Worm (Caenorhabditis elegans) whole organism, L4 larva: Measurements from ENCODE around the gene F13B6.1.

Source experiments
- D1046.2 ChIP-seq: fragments of 200-800 bp; sonication (Bioruptor generic); IDR thresholded peaks from 2 replicates; pipeline ENCODE4 v1.3.6; 2022; ENCODE audit warnings: missing genetic modification characterization, missing compliant biosample characterization
- F10B5.3 ChIP-seq: sonication (generic microtip); optimal IDR thresholded peaks from 2 replicates; lab custom pipeline; 2016; ENCODE audit warnings: mild to moderate bottlenecking, missing genetic modification characterization, missing compliant biosample characterization
- F26F4.8 ChIP-seq: fragments of 200-800 bp; sonication (Bioruptor generic); conservative IDR thresholded peaks from 2 replicates; pipeline ENCODE4 v1.3.6; 2022; ENCODE audit warnings: missing genetic modification characterization, missing compliant biosample characterization
- F37D6.2 ChIP-seq: sonication (generic microtip); optimal IDR thresholded peaks from 2 replicates; lab custom pipeline; 2016; ENCODE audit warnings: mild to moderate bottlenecking, missing genetic modification characterization, missing compliant biosample characterization
- F49E8.2 ChIP-seq: sonication (generic microtip); optimal IDR thresholded peaks from 2 replicates; lab custom pipeline; 2016; ENCODE audit warnings: missing compliant biosample characterization, mild to moderate bottlenecking, missing genetic modification characterization, borderline replicate concordance
- Y105C5A.15 ChIP-seq: fragments of 200-800 bp; sonication (Bioruptor generic); IDR thresholded peaks from 2 replicates; pipeline ENCODE4 v1.3.6; 2022; ENCODE audit warnings: missing genetic modification characterization, missing compliant biosample characterization
- Y48G9A.11 ChIP-seq: fragments of 200-800 bp; sonication (Bioruptor generic); IDR thresholded peaks from 2 replicates; pipeline ENCODE4 v1.3.6; 2022; ENCODE audit warnings: missing genetic modification reagents, missing genetic modification characterization, missing compliant biosample characterization
- ZK337.2 ChIP-seq: fragments of 200-800 bp; sonication (Bioruptor generic); IDR thresholded peaks from 2 replicates; pipeline ENCODE4 v1.3.6; 2022; ENCODE audit warnings: missing genetic modification reagents, missing genetic modification characterization, missing compliant biosample characterization
- aha-1 ChIP-seq: fragments of 150-350 bp; peaks from one replicate; lab custom pipeline; 2014; ENCODE audit warnings: missing biosample characterization, missing genetic modification characterization
- ama-1 ChIP-seq: fragments of 150-350 bp; optimal IDR thresholded peaks from 2 replicates; lab custom pipeline; 2014; ENCODE audit warnings: inconsistent platforms, mixed read lengths
- arid-1 ChIP-seq: fragments of 200-800 bp; sonication (Bioruptor generic); conservative IDR thresholded peaks from 2 replicates; pipeline ENCODE4 v1.3.6; 2022; ENCODE audit warnings: missing genetic modification reagents, missing genetic modification characterization, missing compliant biosample characterization
- ceh-62 ChIP-seq: sonication (generic microtip); optimal IDR thresholded peaks from 2 replicates; lab custom pipeline; 2017; ENCODE audit warnings: missing biosample characterization, missing genetic modification characterization
- ces-1 ChIP-seq: fragments of 150-350 bp; sonication (generic microtip); optimal IDR thresholded peaks from 4 replicates; lab custom pipeline; 2014; ENCODE audit warnings: missing biosample characterization, missing genetic modification reagents, missing genetic modification characterization
- daf-19 ChIP-seq: fragments of 200-800 bp; sonication (Bioruptor generic); conservative IDR thresholded peaks from 2 replicates; pipeline ENCODE4 v1.3.6; 2022; ENCODE audit warnings: missing genetic modification characterization, missing compliant biosample characterization
- dmd-6 ChIP-seq: fragments of 200-800 bp; sonication (Bioruptor generic); IDR thresholded peaks from 2 replicates; pipeline ENCODE4 v1.3.6; 2022; ENCODE audit warnings: missing genetic modification reagents, missing genetic modification characterization, missing compliant biosample characterization
- dpl-1 ChIP-seq: fragments of 150-350 bp; optimal IDR thresholded peaks from 2 replicates; lab custom pipeline; 2014; ENCODE audit warnings: missing biosample characterization, missing genetic modification reagents, missing genetic modification characterization
- dve-1 ChIP-seq: sonication (generic microtip); optimal IDR thresholded peaks from 2 replicates; lab custom pipeline; 2017; ENCODE audit warnings: antibody characterized with exemption, mild to moderate bottlenecking, missing genetic modification characterization, missing compliant biosample characterization; ENCODE audit not compliant: insufficient read depth
- egl-43 ChIP-seq: fragments of 200-800 bp; sonication (Bioruptor generic); IDR thresholded peaks from 2 replicates; pipeline ENCODE4 v1.3.6; 2022; ENCODE audit warnings: missing genetic modification reagents, missing genetic modification characterization, missing compliant biosample characterization
- fkh-10 ChIP-seq: fragments of 150-350 bp; optimal IDR thresholded peaks from 2 replicates; lab custom pipeline; 2014; ENCODE audit warnings: missing biosample characterization, missing genetic modification reagents, missing genetic modification characterization
- fos-1 ChIP-seq: fragments of 150-350 bp; optimal IDR thresholded peaks from 2 replicates; lab custom pipeline; 2014; ENCODE audit warnings: missing biosample characterization, missing genetic modification characterization
- gei-8 ChIP-seq: fragments of 200-800 bp; sonication (Bioruptor generic); optimal IDR thresholded peaks from 2 replicates; lab custom pipeline; 2018; ENCODE audit warnings: mild to moderate bottlenecking, missing genetic modification characterization, missing compliant biosample characterization
- hif-1 ChIP-seq, 2 experiments: sonication (generic microtip); optimal IDR thresholded peaks; 2 replicates each; lab custom pipeline; 2016 to 2017; ENCODE audit warnings: missing compliant biosample characterization in 2 of 2, missing genetic modification characterization in 2 of 2, missing genetic modification reagents in 2 of 2, missing genotype in 2 of 2, mild to moderate bottlenecking in 1 of 2
- lim-7 ChIP-seq: fragments of 200-800 bp; sonication (Bioruptor generic); IDR thresholded peaks from 2 replicates; pipeline ENCODE4 v1.3.6; 2022; ENCODE audit warnings: missing genetic modification characterization, missing compliant biosample characterization
- lin-13 ChIP-seq: fragments of 150-350 bp; optimal IDR thresholded peaks from 2 replicates; lab custom pipeline; 2014; ENCODE audit warnings: missing biosample characterization, missing genetic modification reagents, missing genetic modification characterization
- lin-29 ChIP-seq: fragments of 200-800 bp; sonication (Bioruptor generic); IDR thresholded peaks from 2 replicates; pipeline ENCODE4 v1.3.6; 2022; ENCODE audit warnings: missing genetic modification reagents, missing genetic modification characterization, missing compliant biosample characterization
- lin-38 ChIP-seq: fragments of 200-800 bp; sonication (Bioruptor generic); IDR thresholded peaks from 2 replicates; pipeline ENCODE4 v1.3.6; 2022; ENCODE audit warnings: missing genetic modification reagents, missing genetic modification characterization, missing compliant biosample characterization
- lin-39 ChIP-seq: fragments of 150-350 bp; optimal IDR thresholded peaks from 2 replicates; lab custom pipeline; 2014; ENCODE audit warnings: missing biosample characterization, missing genetic modification reagents, missing genetic modification characterization
- mep-1 ChIP-seq: fragments of 150-350 bp; sonication (generic microtip); optimal IDR thresholded peaks from 3 replicates; lab custom pipeline; 2014; ENCODE audit warnings: missing biosample characterization, missing genetic modification characterization
- mes-2 ChIP-seq: sonication (generic microtip); optimal IDR thresholded peaks from 2 replicates; lab custom pipeline; 2016; ENCODE audit warnings: missing genotype, mild to moderate bottlenecking, missing genetic modification characterization, missing compliant biosample characterization; ENCODE audit not compliant: poor library complexity, severe bottlenecking
- mxl-3 ChIP-seq: fragments of 200-800 bp; sonication (Bioruptor generic); optimal IDR thresholded peaks from 2 replicates; lab custom pipeline; 2018; ENCODE audit warnings: mild to moderate bottlenecking, missing genetic modification characterization, missing compliant biosample characterization
- nhr-11 ChIP-seq: fragments of 150-350 bp; optimal IDR thresholded peaks from 2 replicates; lab custom pipeline; 2014; ENCODE audit warnings: missing biosample characterization, missing genetic modification characterization
- nhr-111 ChIP-seq: fragments of 200-800 bp; sonication (Bioruptor generic); optimal IDR thresholded peaks from 2 replicates; lab custom pipeline; 2018; ENCODE audit warnings: mild to moderate bottlenecking, missing genetic modification characterization, missing compliant biosample characterization
- nhr-237 ChIP-seq: sonication (generic microtip); optimal IDR thresholded peaks from 2 replicates; lab custom pipeline; 2017; ENCODE audit warnings: missing biosample characterization, missing genetic modification characterization
- nhr-76 ChIP-seq: fragments of 150-350 bp; optimal IDR thresholded peaks from 2 replicates; lab custom pipeline; 2014; ENCODE audit warnings: missing biosample characterization, missing genetic modification characterization
- nhr-77 ChIP-seq: fragments of 150-350 bp; optimal IDR thresholded peaks from 2 replicates; lab custom pipeline; 2014; ENCODE audit warnings: missing biosample characterization, missing genetic modification characterization
- php-3 ChIP-seq: fragments of 200-800 bp; sonication (Bioruptor generic); IDR thresholded peaks from 2 replicates; pipeline ENCODE4 v1.3.6; 2022; ENCODE audit warnings: missing genetic modification reagents, missing genetic modification characterization, missing compliant biosample characterization
- pqm-1 ChIP-seq: sonication (generic microtip); optimal IDR thresholded peaks from 2 replicates; lab custom pipeline; 2017; ENCODE audit warnings: missing biosample characterization, missing genetic modification characterization
- sdz-12 ChIP-seq: fragments of 200-800 bp; sonication (Bioruptor generic); optimal IDR thresholded peaks from 2 replicates; lab custom pipeline; 2018; ENCODE audit warnings: mild to moderate bottlenecking, missing genetic modification characterization, missing compliant biosample characterization
- skn-1 ChIP-seq: fragments of 150-350 bp; optimal IDR thresholded peaks from 2 replicates; lab custom pipeline; 2014; ENCODE audit warnings: missing biosample characterization, missing genetic modification characterization
- snpc-1.2 ChIP-seq: fragments of 200-800 bp; sonication (Bioruptor generic); IDR thresholded peaks from 2 replicates; pipeline ENCODE4 v1.3.6; 2022; ENCODE audit warnings: missing genetic modification reagents, missing genetic modification characterization, missing compliant biosample characterization
- snpc-4 ChIP-seq: fragments of 150-350 bp; optimal IDR thresholded peaks from 2 replicates; lab custom pipeline; 2014; ENCODE audit warnings: missing biosample characterization, missing genetic modification characterization
- spr-3 ChIP-seq: fragments of 200-800 bp; sonication (Bioruptor generic); optimal IDR thresholded peaks from 2 replicates; lab custom pipeline; 2018; ENCODE audit warnings: mild to moderate bottlenecking, missing genetic modification characterization, missing compliant biosample characterization
- unc-130 ChIP-seq: sonication (generic microtip); optimal IDR thresholded peaks from 2 replicates; lab custom pipeline; 2016; ENCODE audit warnings: missing genetic modification reagents, missing genetic modification characterization, missing compliant biosample characterization
- zip-2 ChIP-seq: fragments of 150-350 bp; optimal IDR thresholded peaks from 2 replicates; lab custom pipeline; 2014; ENCODE audit warnings: missing biosample characterization, missing genetic modification characterization
- ztf-7 ChIP-seq: fragments of 150-350 bp; optimal IDR thresholded peaks from 2 replicates; lab custom pipeline; 2014; ENCODE audit warnings: missing biosample characterization, missing genetic modification characterization

F13B6.1 gene

ce11 chrIV:7478134-7478533, 21.8 kb downstream of the F13B6.1 start, which contains the start of gene rod-1:
TSS of gene rod-1 (plus strand) at chrIV:7478452.
- TF ChIP-seq aha-1 (tag; lab: Kevin White, UChicago) (peak; percentile 57), fkh-10 (GFP tag; lab: Kevin White, UChicago) (peak; percentile 12), lin-29 (GFP tag; lab: Robert Waterston, UW) (no peak), dpl-1 (GFP tag; lab: Kevin White, UChicago) (peak; percentile 69)

DNA sequence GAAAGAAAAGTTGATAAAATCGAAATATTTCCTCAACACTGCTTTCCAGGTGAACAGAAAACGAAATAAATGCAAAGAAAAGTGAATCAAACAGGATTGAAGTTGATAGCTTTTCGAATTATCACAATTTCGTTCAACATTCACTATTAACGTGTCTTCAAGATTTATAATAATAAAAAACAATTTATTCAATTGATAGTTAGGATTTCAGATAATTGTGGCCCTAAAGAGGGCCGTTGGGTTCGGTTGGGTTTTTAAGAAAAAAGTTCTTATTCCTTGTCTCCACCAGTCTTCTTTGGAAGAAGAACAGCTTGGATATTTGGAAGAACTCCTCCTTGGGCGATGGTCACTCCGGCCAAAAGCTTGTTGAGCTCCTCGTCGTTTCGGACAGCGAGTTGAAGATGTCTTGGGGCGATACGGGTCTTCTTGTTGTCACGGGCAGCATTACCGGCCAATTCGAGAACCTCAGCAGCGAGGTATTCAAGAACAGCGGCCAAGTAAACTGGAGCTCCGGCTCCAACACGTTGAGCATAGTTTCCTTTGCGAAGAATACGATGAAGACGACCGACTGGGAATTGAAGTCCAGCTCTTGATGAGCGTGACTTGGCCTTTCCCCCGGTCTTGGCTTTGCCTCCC, 29.4 kb downstream of the F13B6.1 start:
- TF ChIP-seq Y105C5A.15 (GFP tag; lab: Robert Waterston, UW), result peak; percentile 32; the same call in 1 of the 2 replicates
- TF ChIP-seq F26F4.8 (GFP tag; lab: Robert Waterston, UW), result peak; percentile 64; the same call in 1 of the 2 replicates
- TF ChIP-seq lim-7 (GFP tag; lab: Robert Waterston, UW), result peak; percentile 23; the same call in 1 of the 2 replicates
- TF ChIP-seq F49E8.2 (tag; lab: Kevin White, UChicago), result peak; percentile 14
- TF ChIP-seq egl-43 (GFP tag; lab: Robert Waterston, UW), result peak; percentile 60; the same call in 1 of the 2 replicates
- 0 out of 2 replicates have a peak, but pooled peaks have one; percentile 8 for TF ChIP-seq D1046.2 (GFP tag; lab: Robert Waterston, UW)

DNA sequence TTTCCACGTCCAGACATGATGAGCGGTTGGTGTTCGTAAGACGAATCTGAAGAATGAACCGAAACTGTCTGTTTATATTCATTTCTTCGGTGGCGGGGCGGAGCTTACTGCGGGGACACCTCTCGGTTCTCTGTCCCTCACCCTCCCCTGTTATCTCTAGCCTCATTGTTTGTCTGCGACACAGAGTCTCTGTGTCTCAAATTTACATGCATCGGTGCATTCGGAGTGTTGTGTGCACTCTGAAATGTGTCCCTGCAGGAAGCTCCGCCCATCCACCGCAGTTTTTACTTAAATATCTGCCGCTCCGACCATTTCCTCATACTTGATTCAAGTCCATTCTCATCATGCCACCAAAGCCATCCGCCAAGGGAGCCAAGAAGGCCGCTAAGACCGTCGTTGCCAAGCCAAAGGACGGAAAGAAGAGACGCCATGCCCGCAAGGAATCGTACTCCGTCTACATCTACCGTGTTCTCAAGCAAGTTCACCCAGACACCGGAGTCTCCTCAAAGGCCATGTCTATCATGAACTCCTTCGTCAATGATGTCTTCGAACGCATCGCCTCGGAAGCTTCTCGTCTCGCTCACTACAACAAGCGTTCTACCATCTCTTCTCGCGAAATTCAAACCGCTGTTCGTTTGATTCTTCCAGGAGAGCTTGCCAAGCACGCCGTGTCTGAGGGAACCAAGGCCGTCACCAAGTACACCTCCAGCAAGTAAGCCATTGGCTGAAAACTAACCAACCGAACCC, 30.0 kb downstream of the F13B6.1 start, which contains the start of the genes his-61 and his-62:
Gene his-61 (minus strand): TSS at position 17 of the 747 bp plus-strand sequence.
Gene his-62 (plus strand): TSS at position 345 of the 747 bp plus-strand sequence.
- TF ChIP-seq fos-1 (no peak), lin-38 (GFP tag; lab: Robert Waterston, UW) (peak; percentile 76), mes-2 (peak; percentile 83), zip-2 (tag; lab: Kevin White, UChicago) (no peak), mep-1 (tag; lab: Kevin White, UChicago) (peak; percentile 90), ces-1 (GFP tag; lab: Kevin White, UChicago) (no peak), snpc-1.2 (GFP tag; lab: Robert Waterston, UW) (peak; percentile 68), F10B5.3 (tag; lab: Kevin White, UChicago) (peak; percentile 72), unc-130 (no peak), nhr-111 (GFP tag; lab: Kevin White, UChicago) (no peak), mxl-3 (no peak), nhr-237 (tag; lab: Kevin White, UChicago) (no peak), nhr-76 (tag; lab: Kevin White, UChicago) (no peak), pqm-1 (tag; lab: Kevin White, UChicago) (peak; percentile 30), ama-1 (lab: Kevin White, UChicago) (no peak), spr-3 (GFP tag; lab: Kevin White, UChicago) (no peak), php-3 (GFP tag; lab: Robert Waterston, UW) (0 out of 2 replicates have a peak, but pooled peaks have one; percentile 25), ztf-7 (tag; lab: Kevin White, UChicago) (no peak), Y48G9A.11 (GFP tag; lab: Robert Waterston, UW) (no peak), sdz-12 (GFP tag; lab: Kevin White, UChicago) (no peak), dmd-6 (GFP tag; lab: Robert Waterston, UW) (peak; percentile 79), nhr-11 (tag; lab: Kevin White, UChicago) (no peak), lin-39 (no peak), daf-19 (GFP tag; lab: Robert Waterston, UW) (no peak), arid-1 (GFP tag; lab: Robert Waterston, UW) (peak; percentile 4; the same call in 1 of the 2 replicates), ZK337.2 (no peak), ceh-62 (tag; lab: Kevin White, UChicago) (no peak), gei-8 (no peak), skn-1 (tag; lab: Kevin White, UChicago) (no peak), lin-13 (GFP tag; lab: Kevin White, UChicago) (peak; percentile 36), snpc-4 (no peak), F37D6.2 (tag; lab: Kevin White, UChicago) (no peak), hif-1 (tag; optimal IDR thresholded peaks at IDR 0.05; lab: Kevin White, UChicago) (peak in 1 of 2 experiments; percentile 22), F26F4.8 (GFP tag; lab: Robert Waterston, UW) (no peak; the same call in 1 of the 2 replicates), dve-1 (peak; percentile 98), lim-7 (GFP tag; lab: Robert Waterston, UW) (peak; percentile 64), nhr-77 (tag; lab: Kevin White, UChicago) (peak; percentile 20)
